Fruit fly (Drosophila melanogaster) whole organism, pupa: ENCODE results near the gene SIFaR.

Experiments used
- CG10348 ChIP-seq: fragments of 200-800 bp; sonication (Bioruptor generic); IDR thresholded peaks from 2 replicates; pipeline ENCODE4 v1.3.6; 2022; ENCODE audit warnings: missing biosample characterization, missing genetic modification characterization
- CG12605 ChIP-seq: fragments of 200-800 bp; sonication (Bioruptor generic); IDR thresholded peaks from 2 replicates; pipeline ENCODE4 v1.3.6; 2022; ENCODE audit warnings: missing biosample characterization, missing genetic modification characterization
- CG14655 ChIP-seq: fragments of 200-800 bp; sonication (Bioruptor generic); optimal IDR thresholded peaks from 3 replicates; lab custom pipeline; 2017; ENCODE audit warnings: mild to moderate bottlenecking, missing biosample characterization, missing genetic modification reagents, missing genetic modification characterization
- EcR ChIP-seq: fragments of 200-800 bp; sonication (Bioruptor generic); optimal IDR thresholded peaks from 3 replicates; lab custom pipeline; 2019; ENCODE audit warnings: missing biosample characterization, missing genetic modification characterization, mild to moderate bottlenecking, moderate library complexity, missing genetic modification reagents
- Ets98B ChIP-seq: fragments of 200-800 bp; sonication (Bioruptor generic); IDR thresholded peaks from 2 replicates; pipeline ENCODE4 v1.3.6; 2022; ENCODE audit warnings: missing biosample characterization, missing genetic modification characterization
- Pif1B ChIP-seq: fragments of 200-800 bp; sonication (Bioruptor generic); optimal IDR thresholded peaks from 3 replicates; lab custom pipeline; 2016; ENCODE audit warnings: missing biosample characterization, missing genetic modification characterization
- Snoo ChIP-seq: fragments of 200-800 bp; sonication (Bioruptor generic); optimal IDR thresholded peaks from 3 replicates; lab custom pipeline; 2017; ENCODE audit warnings: missing biosample characterization, mild to moderate bottlenecking, missing genetic modification characterization, inconsistent platforms
- fd96Ca ChIP-seq: fragments of 200-800 bp; sonication (Bioruptor generic); IDR thresholded peaks from 3 replicates; pipeline ENCODE4 v1.3.6; 2022; ENCODE audit warnings: missing biosample characterization, missing genetic modification characterization

DNA sequence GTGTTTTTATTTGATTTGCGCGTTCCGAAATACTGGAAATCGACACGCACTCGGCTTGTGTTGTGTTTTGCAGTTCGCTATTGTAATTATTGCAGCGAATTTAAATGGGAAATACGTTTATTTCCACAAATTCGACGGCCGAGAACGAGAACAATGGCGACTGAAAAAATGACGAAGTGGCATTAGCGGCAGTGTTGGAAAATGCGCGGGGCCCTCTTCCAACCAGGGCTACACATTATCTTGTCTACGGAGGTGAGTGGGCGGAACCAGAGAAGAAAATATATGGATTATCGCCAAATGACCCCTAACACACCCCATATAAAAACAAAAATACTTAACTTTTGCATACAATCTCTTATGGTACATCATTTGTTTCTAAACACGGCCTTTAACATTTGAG, 24.9 kb downstream of the SIFaR start, which contains the start of gene Rab1:
- TF ChIP-seq Snoo: peak; percentile 56
- no peak for TF ChIP-seq CG12605 (GFP tag; lab: Robert Waterston, UW)
- TF ChIP-seq CG14655 (GFP tag; lab: Kevin White, UChicago): no peak
- no peak for TF ChIP-seq Pif1B (GFP tag; lab: Kevin White, UChicago)
- TF ChIP-seq Ets98B: 0 out of 2 replicates have a peak, but pooled peaks have one; percentile 7
- TF ChIP-seq CG10348 (GFP tag; lab: Robert Waterston, UW): no peak
- TF ChIP-seq EcR (GFP tag; lab: Kevin White, UChicago): no peak
- peak; percentile 52; the same call in 1 of the 3 replicates for TF ChIP-seq fd96Ca (GFP tag; lab: Robert Waterston, UW)
